Fruit fly (Drosophila melanogaster) whole organism, embryonic: ENCODE results near the gene Sfp93F.
A peak's percentile ranks its signal among the peaks of the same experiment; 100 is the strongest.

ENCODE experiments used
- Adf1 ChIP-seq: fragments of 200-800 bp; sonication (Bioruptor generic); IDR thresholded peaks from 2 replicates; pipeline ENCODE4 v1.3.6; 2022; ENCODE audit warnings: missing biosample characterization, missing genetic modification characterization
- CG10431 ChIP-seq: fragments of 200-800 bp; sonication (Bioruptor generic); optimal IDR thresholded peaks from 3 replicates; lab custom pipeline; 2018; ENCODE audit warnings: missing biosample characterization, mild to moderate bottlenecking, missing genetic modification characterization
- CG12391 ChIP-seq: fragments of 200-800 bp; sonication (Bioruptor generic); optimal IDR thresholded peaks from 3 replicates; lab custom pipeline; 2018; ENCODE audit warnings: missing biosample characterization, mild to moderate bottlenecking, missing genetic modification characterization, moderate library complexity
- CG13894 ChIP-seq: fragments of 200-800 bp; sonication (Bioruptor generic); optimal IDR thresholded peaks from 3 replicates; lab custom pipeline; 2018; ENCODE audit warnings: missing biosample characterization, mild to moderate bottlenecking, missing genetic modification characterization, moderate library complexity
- CG14667 ChIP-seq: fragments of 200-800 bp; sonication (Bioruptor generic); IDR thresholded peaks from 2 replicates; pipeline ENCODE4 v1.3.6; 2022; ENCODE audit warnings: missing biosample characterization, missing genetic modification characterization
- CG1647 ChIP-seq: fragments of 200-800 bp; sonication (Bioruptor generic); optimal IDR thresholded peaks from 3 replicates; lab custom pipeline; 2016; ENCODE audit warnings: missing biosample characterization, missing genetic modification characterization
- CG31224 ChIP-seq: fragments of 200-800 bp; sonication (Bioruptor generic); IDR thresholded peaks from 2 replicates; pipeline ENCODE4 v1.3.6; 2022; ENCODE audit warnings: missing biosample characterization, missing genetic modification characterization
- CG3281 ChIP-seq: fragments of 200-800 bp; sonication (Bioruptor generic); optimal IDR thresholded peaks from 3 replicates; lab custom pipeline; 2017; ENCODE audit warnings: missing biosample characterization, mild to moderate bottlenecking, missing genetic modification characterization
- CG34224 ChIP-seq: fragments of 200-800 bp; sonication (Bioruptor generic); IDR thresholded peaks from 3 replicates; pipeline ENCODE4 v1.3.6; 2022; ENCODE audit warnings: missing biosample characterization, missing genetic modification characterization; ENCODE audit not compliant: partially characterized antibody
- CG5953 ChIP-seq: fragments of 200-800 bp; sonication (Bioruptor generic); IDR thresholded peaks from 2 replicates; pipeline ENCODE4 v1.3.6; 2022; ENCODE audit warnings: missing biosample characterization, missing genetic modification characterization
- CG6683 ChIP-seq: fragments of 200-800 bp; sonication (Bioruptor generic); optimal IDR thresholded peaks from 2 replicates; lab custom pipeline; 2017; ENCODE audit warnings: missing biosample characterization, mild to moderate bottlenecking, missing genetic modification characterization, missing genetic modification reagents
- CG6813 ChIP-seq: fragments of 200-800 bp; sonication (Bioruptor generic); optimal IDR thresholded peaks from 2 replicates; lab custom pipeline; 2017; ENCODE audit warnings: missing biosample characterization, missing genetic modification characterization, mild to moderate bottlenecking, moderate library complexity, missing genetic modification reagents
- CG7963 ChIP-seq: fragments of 200-800 bp; sonication (Bioruptor generic); IDR thresholded peaks from 3 replicates; pipeline ENCODE4 v1.3.6; 2022; ENCODE audit warnings: missing biosample characterization, missing genetic modification characterization; ENCODE audit not compliant: partially characterized antibody
- CTCF ChIP-seq: fragments of 200-800 bp; sonication (Bioruptor generic); optimal IDR thresholded peaks from 2 replicates; lab custom pipeline; 2017; ENCODE audit warnings: missing biosample characterization, mild to moderate bottlenecking, missing genetic modification characterization, moderate library complexity
- Deaf1 ChIP-seq: fragments of 200-800 bp; optimal IDR thresholded peaks from 3 replicates; lab custom pipeline; 2019; ENCODE audit warnings: missing biosample characterization, mild to moderate bottlenecking, missing genetic modification characterization, moderate library complexity
- Dek ChIP-seq: fragments of 200-800 bp; sonication (Bioruptor generic); optimal IDR thresholded peaks from 3 replicates; lab custom pipeline; 2019; ENCODE audit warnings: missing biosample characterization, mild to moderate bottlenecking, missing genetic modification characterization, moderate library complexity
- H15 ChIP-seq: fragments of 200-800 bp; sonication (Bioruptor generic); IDR thresholded peaks from 3 replicates; pipeline ENCODE4 v1.3.6; 2022; ENCODE audit warnings: missing biosample characterization, missing genetic modification characterization
- MESR4 ChIP-seq: fragments of 200-800 bp; sonication (Bioruptor generic); optimal IDR thresholded peaks from 2 replicates; lab custom pipeline; 2018; ENCODE audit warnings: missing biosample characterization, mild to moderate bottlenecking, missing genetic modification characterization, moderate library complexity
- Poxn ChIP-seq: fragments of 200-800 bp; sonication (Bioruptor generic); IDR thresholded peaks from 2 replicates; pipeline ENCODE4 v1.3.6; 2022; ENCODE audit warnings: missing biosample characterization, missing genetic modification characterization
- Sin3A ChIP-seq: fragments of >200 bp; optimal IDR thresholded peaks from 2 replicates; lab custom pipeline; 2018
- Spps ChIP-seq: fragments of 200-800 bp; sonication (Bioruptor generic); optimal IDR thresholded peaks from 2 replicates; lab custom pipeline; 2018; ENCODE audit warnings: missing biosample characterization, mild to moderate bottlenecking, missing genetic modification characterization
- Vsx1 ChIP-seq: fragments of 200-800 bp; sonication (Bioruptor generic); optimal IDR thresholded peaks from 2 replicates; lab custom pipeline; 2017; ENCODE audit warnings: missing biosample characterization, mild to moderate bottlenecking, missing genetic modification characterization, missing genetic modification reagents
- abd-A ChIP-seq: fragments of 200-800 bp; sonication (Bioruptor generic); optimal IDR thresholded peaks from 3 replicates; lab custom pipeline; 2019; ENCODE audit warnings: missing biosample characterization, mild to moderate bottlenecking, missing genetic modification characterization, moderate library complexity
- ase ChIP-seq: fragments of 200-800 bp; sonication (Bioruptor generic); IDR thresholded peaks from 3 replicates; pipeline ENCODE4 v1.3.6; 2022; ENCODE audit warnings: missing biosample characterization, missing genetic modification characterization
- ato ChIP-seq: fragments of 200-800 bp; sonication (Bioruptor generic); IDR thresholded peaks from 2 replicates; pipeline ENCODE4 v1.3.6; 2022; ENCODE audit warnings: missing biosample characterization, missing genetic modification characterization; ENCODE audit not compliant: partially characterized antibody
- bab2 ChIP-seq: fragments of 200-800 bp; sonication (Bioruptor generic); optimal IDR thresholded peaks from 2 replicates; lab custom pipeline; 2016; ENCODE audit warnings: missing biosample characterization, missing genetic modification characterization
- bcd ChIP-seq: fragments of 200-800 bp; sonication (Bioruptor generic); optimal IDR thresholded peaks from 2 replicates; lab custom pipeline; 2017; ENCODE audit warnings: missing biosample characterization, mild to moderate bottlenecking, missing genetic modification characterization
- bigmax ChIP-seq: fragments of 200-800 bp; sonication (Bioruptor generic); optimal IDR thresholded peaks from 2 replicates; lab custom pipeline; 2018; ENCODE audit warnings: missing biosample characterization, mild to moderate bottlenecking, missing genetic modification characterization
- br ChIP-seq: fragments of >200 bp; optimal IDR thresholded peaks from 2 replicates; lab custom pipeline; 2017
- chn ChIP-seq: fragments of 200-800 bp; sonication (Bioruptor generic); optimal IDR thresholded peaks from 2 replicates; lab custom pipeline; 2016; ENCODE audit warnings: missing biosample characterization, missing genetic modification characterization
- ci ChIP-seq: fragments of 200-800 bp; sonication (Bioruptor generic); IDR thresholded peaks from 3 replicates; pipeline ENCODE4 v1.3.6; 2022; ENCODE audit warnings: missing biosample characterization, missing genetic modification characterization
- crc ChIP-seq: fragments of 200-800 bp; sonication (Bioruptor generic); optimal IDR thresholded peaks from 2 replicates; lab custom pipeline; 2016; ENCODE audit warnings: missing biosample characterization, missing genetic modification characterization
- cwo ChIP-seq: fragments of 200-800 bp; sonication (Bioruptor generic); optimal IDR thresholded peaks from 3 replicates; lab custom pipeline; 2017; ENCODE audit warnings: missing biosample characterization, missing genetic modification characterization, mild to moderate bottlenecking, moderate library complexity, missing genetic modification reagents
- emc ChIP-seq: fragments of 200-800 bp; sonication (Bioruptor generic); optimal IDR thresholded peaks from 2 replicates; lab custom pipeline; 2016; ENCODE audit warnings: missing biosample characterization, missing genetic modification characterization
- eve ChIP-seq, 2 experiments: fragments of >200 bp; optimal IDR thresholded peaks; 2 replicates each; lab custom pipeline; 2017; ENCODE audit warnings: missing biosample characterization in 2 of 2, missing genetic modification characterization in 2 of 2
- ewg ChIP-seq: fragments of 200-800 bp; sonication (Bioruptor generic); optimal IDR thresholded peaks from 3 replicates; lab custom pipeline; 2017; ENCODE audit warnings: mild to moderate bottlenecking, missing biosample characterization, missing genetic modification reagents, missing genetic modification characterization
- hb ChIP-seq: fragments of 200-800 bp; sonication (Bioruptor generic); IDR thresholded peaks from 3 replicates; pipeline ENCODE4 v1.3.6; 2022; ENCODE audit warnings: missing biosample characterization, missing genetic modification characterization; ENCODE audit not compliant: partially characterized antibody
- kni ChIP-seq: fragments of 200-800 bp; sonication (Bioruptor generic); optimal IDR thresholded peaks from 3 replicates; lab custom pipeline; 2017; ENCODE audit warnings: mild to moderate bottlenecking, missing biosample characterization, missing genetic modification reagents, missing genetic modification characterization
- lab ChIP-seq: fragments of 200-800 bp; sonication (Bioruptor generic); optimal IDR thresholded peaks from 3 replicates; lab custom pipeline; 2017; ENCODE audit warnings: missing biosample characterization, missing genetic modification characterization, mild to moderate bottlenecking, moderate library complexity, missing genetic modification reagents
- lola ChIP-seq, 3 experiments: fragments of >200 bp in 2 of 3; fragments of 200-800 bp in 1 of 3; sonication (Bioruptor generic) in 1 of 3; optimal IDR thresholded peaks; 2 replicates each; lab custom pipeline; 2017 to 2019; ENCODE audit warnings: missing biosample characterization in 3 of 3, missing genetic modification characterization in 3 of 3, mild to moderate bottlenecking in 1 of 3, moderate library complexity in 1 of 3
- nom ChIP-seq: fragments of 200-800 bp; sonication (Bioruptor generic); optimal IDR thresholded peaks from 2 replicates; lab custom pipeline; 2017; ENCODE audit warnings: missing biosample characterization, missing genetic modification characterization, mild to moderate bottlenecking, moderate library complexity, missing genetic modification reagents
- rib ChIP-seq: fragments of 200-800 bp; sonication (Bioruptor generic); IDR thresholded peaks from 2 replicates; pipeline ENCODE4 v1.3.6; 2022; ENCODE audit warnings: missing biosample characterization, missing genetic modification characterization
- schlank ChIP-seq: fragments of 200-800 bp; sonication (Bioruptor generic); optimal IDR thresholded peaks from 2 replicates; lab custom pipeline; 2018; ENCODE audit warnings: missing biosample characterization, mild to moderate bottlenecking, missing genetic modification characterization
- sens ChIP-seq: fragments of 200-800 bp; sonication (Bioruptor generic); peaks from one replicate; lab custom pipeline; 2016; ENCODE audit warnings: missing biosample characterization, missing genetic modification characterization
- tap ChIP-seq: fragments of 200-800 bp; optimal IDR thresholded peaks from 3 replicates; lab custom pipeline; 2019; ENCODE audit warnings: missing biosample characterization, mild to moderate bottlenecking, missing genetic modification characterization, moderate library complexity
- tin ChIP-seq: fragments of 200-800 bp; sonication (Bioruptor generic); optimal IDR thresholded peaks from 3 replicates; lab custom pipeline; 2016; ENCODE audit warnings: missing biosample characterization, missing genetic modification characterization
- tx ChIP-seq: fragments of 200-800 bp; sonication (Bioruptor generic); optimal IDR thresholded peaks from 2 replicates; lab custom pipeline; 2016; ENCODE audit warnings: missing biosample characterization, missing genetic modification characterization
- unc-4 ChIP-seq: fragments of 200-800 bp; sonication (Bioruptor generic); IDR thresholded peaks from 2 replicates; pipeline ENCODE4 v1.3.6; 2022; ENCODE audit warnings: missing biosample characterization, missing genetic modification characterization; ENCODE audit not compliant: partially characterized antibody
- wor ChIP-seq: fragments of 200-800 bp; sonication (Bioruptor generic); IDR thresholded peaks from 2 replicates; pipeline ENCODE4 v1.3.6; 2022; ENCODE audit warnings: missing biosample characterization, missing genetic modification characterization
- zen2 ChIP-seq: fragments of 200-800 bp; sonication (Bioruptor generic); IDR thresholded peaks from 3 replicates; pipeline ENCODE4 v1.3.6; 2022; ENCODE audit warnings: missing biosample characterization, missing genetic modification characterization; ENCODE audit not compliant: partially characterized antibody
- zfh2 ChIP-seq: fragments of 200-800 bp; sonication (Bioruptor generic); optimal IDR thresholded peaks from 2 replicates; lab custom pipeline; 2016; ENCODE audit warnings: missing biosample characterization, missing genetic modification characterization

Gene Sfp93F

dm6 chr3R:21719934-21720431 lies 16.1 kb downstream of the Sfp93F start (continued):
- no peak for TF ChIP-seq CG1647 (GFP tag; lab: Kevin White, UChicago)
- TF ChIP-seq Deaf1 (tag; lab: Kevin White, UChicago), result no peak
- no peak for TF ChIP-seq CG14667
- TF ChIP-seq eve (GFP tag; optimal IDR thresholded peaks at IDR 0.05; lab: Kevin White, UChicago), result no peak
- peak; percentile 33; the same call in 1 of the 2 replicates for TF ChIP-seq CG31224 (GFP tag; lab: Robert Waterston, UW)
- TF ChIP-seq lab (GFP tag; lab: Kevin White, UChicago), result peak; percentile 58
- TF ChIP-seq MESR4 (GFP tag; lab: Kevin White, UChicago), result no peak
- no peak for TF ChIP-seq abd-A (tag; lab: Kevin White, UChicago)
- peak; percentile 54 for TF ChIP-seq CG12391 (tag; lab: Kevin White, UChicago)
- TF ChIP-seq Adf1 (GFP tag; lab: Robert Waterston, UW), result no peak
- no peak for TF ChIP-seq Sin3A (lab: Kevin White, UChicago)
- TF ChIP-seq br (lab: Kevin White, UChicago), result no peak
- TF ChIP-seq Poxn (GFP tag; lab: Robert Waterston, UW), result no peak
- TF ChIP-seq CG3281, result no peak
- TF ChIP-seq cwo (GFP tag; lab: Kevin White, UChicago), result peak; percentile 25
- TF ChIP-seq nom, result peak; percentile 66
- TF ChIP-seq Spps (tag; lab: Kevin White, UChicago), result no peak
- TF ChIP-seq bcd (GFP tag; lab: Kevin White, UChicago), result peak; percentile 49
- TF ChIP-seq zen2 (GFP tag; lab: Robert Waterston, UW), result no peak
- TF ChIP-seq schlank, result no peak
- TF ChIP-seq tx, result no peak
- peak; percentile 3 for TF ChIP-seq tin (GFP tag; lab: Kevin White, UChicago)
- TF ChIP-seq ewg, result no peak
- TF ChIP-seq Dek (tag; lab: Kevin White, UChicago), result no peak
- no peak for TF ChIP-seq H15 (GFP tag; lab: Robert Waterston, UW)
- TF ChIP-seq CTCF (GFP tag; lab: Kevin White, UChicago), result no peak
- peak in 1 of 3 experiments; percentile 20 for TF ChIP-seq lola (GFP tag; optimal IDR thresholded peaks at IDR 0.05; lab: Kevin White, UChicago)
- TF ChIP-seq CG6813, result peak; percentile 2
- TF ChIP-seq zfh2, result peak; percentile 34
- peak; percentile 16 for TF ChIP-seq bab2 (GFP tag; lab: Kevin White, UChicago)
- no peak for TF ChIP-seq crc (GFP tag; lab: Kevin White, UChicago)
- no peak for TF ChIP-seq CG7963 (GFP tag; lab: Robert Waterston, UW)
- TF ChIP-seq ato (GFP tag; lab: Robert Waterston, UW), result no peak
- no peak for TF ChIP-seq CG34224 (GFP tag; lab: Robert Waterston, UW)
- TF ChIP-seq wor (GFP tag; lab: Robert Waterston, UW), result 0 out of 2 replicates have a peak, but pooled peaks have one; percentile 39
- no peak for TF ChIP-seq unc-4 (GFP tag; lab: Robert Waterston, UW)
- no peak for TF ChIP-seq Vsx1
- TF ChIP-seq hb (GFP tag; lab: Robert Waterston, UW), result no peak
- TF ChIP-seq tap (tag; lab: Kevin White, UChicago), result peak; percentile 37
- TF ChIP-seq rib, result no peak
- no peak for TF ChIP-seq ci (GFP tag; lab: Robert Waterston, UW)
- no peak for TF ChIP-seq bigmax (GFP tag; lab: Kevin White, UChicago)
- TF ChIP-seq emc (GFP tag; lab: Kevin White, UChicago), result no peak
- TF ChIP-seq ase, result peak; percentile 57; the same call in 2 of the 3 replicates
- peak; percentile 75 for TF ChIP-seq sens (GFP tag; lab: Kevin White, UChicago)
- TF ChIP-seq chn (GFP tag; lab: Kevin White, UChicago), result no peak
- no peak for TF ChIP-seq CG6683 (GFP tag; lab: Kevin White, UChicago)
- TF ChIP-seq CG10431, result no peak
- TF ChIP-seq CG13894, result no peak
- TF ChIP-seq CG5953 (GFP tag; lab: Robert Waterston, UW), result no peak
- no peak for TF ChIP-seq kni (GFP tag; lab: Kevin White, UChicago)
